Fruit fly (Drosophila melanogaster) whole organism, embryonic: ENCODE data around the gene CG16965.

Experiments
- Atf3 ChIP-seq: fragments of 200-800 bp; sonication (Bioruptor generic); optimal IDR thresholded peaks from 3 replicates; lab custom pipeline; 2016; ENCODE audit warnings: missing biosample characterization, missing genetic modification characterization
- CG10565 ChIP-seq: fragments of 200-800 bp; sonication (Bioruptor generic); optimal IDR thresholded peaks from 3 replicates; lab custom pipeline; 2016; ENCODE audit warnings: missing biosample characterization, mild to moderate bottlenecking, missing genetic modification characterization
- CG11247 ChIP-seq: fragments of 200-800 bp; sonication (Bioruptor generic); IDR thresholded peaks from 2 replicates; pipeline ENCODE4 v1.3.6; 2022; ENCODE audit warnings: missing biosample characterization, missing genetic modification characterization
- CG12104 ChIP-seq: fragments of 200-800 bp; sonication (Bioruptor generic); optimal IDR thresholded peaks from 3 replicates; lab custom pipeline; 2016; ENCODE audit warnings: missing biosample characterization, missing genetic modification characterization
- CG12769 ChIP-seq: fragments of 200-800 bp; sonication (Bioruptor generic); optimal IDR thresholded peaks from 2 replicates; lab custom pipeline; 2019; ENCODE audit warnings: missing biosample characterization, mild to moderate bottlenecking, missing genetic modification characterization, moderate library complexity
- CG17912 ChIP-seq: fragments of 200-800 bp; sonication (Bioruptor generic); optimal IDR thresholded peaks from 2 replicates; lab custom pipeline; 2018; ENCODE audit warnings: missing biosample characterization, mild to moderate bottlenecking, missing genetic modification characterization
- CG2116 ChIP-seq: fragments of 200-800 bp; sonication (Bioruptor generic); optimal IDR thresholded peaks from 3 replicates; lab custom pipeline; 2018; ENCODE audit warnings: missing biosample characterization, mild to moderate bottlenecking, missing genetic modification characterization
- CG2712 ChIP-seq: fragments of 200-800 bp; optimal IDR thresholded peaks from 3 replicates; lab custom pipeline; 2019; ENCODE audit warnings: missing biosample characterization, mild to moderate bottlenecking, missing genetic modification characterization, moderate library complexity
- CG32767 ChIP-seq: fragments of 200-800 bp; sonication (Bioruptor generic); IDR thresholded peaks from 2 replicates; pipeline ENCODE4 v1.3.6; 2022; ENCODE audit warnings: missing biosample characterization, missing genetic modification characterization
- CG34224 ChIP-seq: fragments of 200-800 bp; sonication (Bioruptor generic); IDR thresholded peaks from 3 replicates; pipeline ENCODE4 v1.3.6; 2022; ENCODE audit warnings: missing biosample characterization, missing genetic modification characterization; ENCODE audit not compliant: partially characterized antibody
- CG4617 ChIP-seq: fragments of 200-800 bp; sonication (Bioruptor generic); optimal IDR thresholded peaks from 3 replicates; lab custom pipeline; 2016; ENCODE audit warnings: missing biosample characterization, missing genetic modification characterization, borderline replicate concordance
- CG7271 ChIP-seq: fragments of 200-800 bp; sonication (Bioruptor generic); optimal IDR thresholded peaks from 2 replicates; lab custom pipeline; 2018; ENCODE audit warnings: missing biosample characterization, mild to moderate bottlenecking, missing genetic modification characterization, moderate library complexity
- CG9609 ChIP-seq: fragments of 200-800 bp; sonication (Bioruptor generic); optimal IDR thresholded peaks from 3 replicates; lab custom pipeline; 2016; ENCODE audit warnings: missing biosample characterization, missing genetic modification characterization
- Doc2 ChIP-seq: fragments of 200-800 bp; sonication (Bioruptor generic); IDR thresholded peaks from 2 replicates; pipeline ENCODE4 v1.3.6; 2022; ENCODE audit warnings: missing biosample characterization, missing genetic modification characterization
- Dp ChIP-seq: fragments of 200-800 bp; sonication (Bioruptor generic); optimal IDR thresholded peaks from 2 replicates; lab custom pipeline; 2018; ENCODE audit warnings: missing biosample characterization, mild to moderate bottlenecking, missing genetic modification characterization, moderate library complexity
- Elba2 ChIP-seq: fragments of 200-800 bp; sonication (Bioruptor generic); optimal IDR thresholded peaks from 3 replicates; lab custom pipeline; 2016; ENCODE audit warnings: missing biosample characterization, missing genetic modification characterization
- Hr51 ChIP-seq, 2 experiments: fragments of 200-800 bp; sonication (Bioruptor generic); optimal IDR thresholded peaks; 2 replicates in 1 of 2; 3 replicates in 1 of 2; lab custom pipeline; 2016 to 2018; ENCODE audit warnings: missing biosample characterization in 2 of 2, missing genetic modification characterization in 2 of 2, mild to moderate bottlenecking in 1 of 2, moderate library complexity in 1 of 2
- MBD-R2 ChIP-seq: fragments of 200-800 bp; sonication (Bioruptor generic); IDR thresholded peaks from 2 replicates; pipeline ENCODE4 v1.3.6; 2022; ENCODE audit warnings: missing biosample characterization, missing genetic modification characterization
- Med ChIP-seq: fragments of 200-800 bp; sonication (Bioruptor generic); peaks from one replicate; lab custom pipeline; 2016; ENCODE audit warnings: missing biosample characterization, missing genetic modification characterization, mild to moderate bottlenecking, inconsistent platforms, moderate library complexity
- Optix ChIP-seq: fragments of 200-800 bp; sonication (Bioruptor generic); IDR thresholded peaks from 3 replicates; pipeline ENCODE4 v1.3.6; 2022; ENCODE audit warnings: missing biosample characterization, missing genetic modification characterization
- Sry-δ ChIP-seq: fragments of 200-800 bp; sonication (Bioruptor generic); optimal IDR thresholded peaks from 2 replicates; lab custom pipeline; 2016; ENCODE audit warnings: missing biosample characterization, missing genetic modification characterization
- al ChIP-seq: fragments of 200-800 bp; sonication (Bioruptor generic); IDR thresholded peaks from 2 replicates; pipeline ENCODE4 v1.3.6; 2022; ENCODE audit warnings: missing biosample characterization, missing genetic modification characterization
- ap ChIP-seq: fragments of 200-800 bp; sonication (Bioruptor generic); IDR thresholded peaks from 2 replicates; pipeline ENCODE4 v1.3.6; 2022; ENCODE audit warnings: missing biosample characterization, missing genetic modification characterization
- ase ChIP-seq: fragments of 200-800 bp; sonication (Bioruptor generic); IDR thresholded peaks from 3 replicates; pipeline ENCODE4 v1.3.6; 2022; ENCODE audit warnings: missing biosample characterization, missing genetic modification characterization
- cato ChIP-seq: fragments of 200-800 bp; sonication (Bioruptor generic); optimal IDR thresholded peaks from 2 replicates; lab custom pipeline; 2016; ENCODE audit warnings: missing biosample characterization, missing genetic modification characterization, borderline replicate concordance
- dati ChIP-seq: fragments of 200-800 bp; sonication (Bioruptor generic); IDR thresholded peaks from 2 replicates; pipeline ENCODE4 v1.3.6; 2022; ENCODE audit warnings: missing biosample characterization, missing genetic modification characterization
- esg ChIP-seq: fragments of 200-800 bp; sonication (Bioruptor generic); conservative IDR thresholded peaks from 2 replicates; pipeline ENCODE4 v1.3.6; 2022; ENCODE audit warnings: missing biosample characterization, missing genetic modification characterization
- eve ChIP-seq, 2 experiments: fragments of >200 bp; optimal IDR thresholded peaks; 2 replicates each; lab custom pipeline; 2017; ENCODE audit warnings: missing biosample characterization in 2 of 2, missing genetic modification characterization in 2 of 2
- ewg ChIP-seq: fragments of 200-800 bp; sonication (Bioruptor generic); optimal IDR thresholded peaks from 3 replicates; lab custom pipeline; 2017; ENCODE audit warnings: mild to moderate bottlenecking, missing biosample characterization, missing genetic modification reagents, missing genetic modification characterization
- hth ChIP-seq: fragments of >200 bp; optimal IDR thresholded peaks from 2 replicates; lab custom pipeline; 2017; ENCODE audit warnings: inconsistent platforms
- mirr ChIP-seq: fragments of 200-800 bp; sonication (Bioruptor generic); optimal IDR thresholded peaks from 3 replicates; lab custom pipeline; 2018; ENCODE audit warnings: missing biosample characterization, mild to moderate bottlenecking, missing genetic modification characterization
- nerfin-2 ChIP-seq: fragments of 200-800 bp; sonication (Bioruptor generic); IDR thresholded peaks from 2 replicates; pipeline ENCODE4 v1.3.6; 2022; ENCODE audit warnings: missing biosample characterization, missing genetic modification characterization; ENCODE audit not compliant: partially characterized antibody
- oc ChIP-seq: fragments of 200-800 bp; sonication (Bioruptor generic); optimal IDR thresholded peaks from 2 replicates; lab custom pipeline; 2018; ENCODE audit warnings: missing biosample characterization, mild to moderate bottlenecking, missing genetic modification characterization, moderate library complexity
- pho ChIP-seq: fragments of 200-800 bp; sonication (Bioruptor generic); optimal IDR thresholded peaks from 2 replicates; lab custom pipeline; 2016; ENCODE audit warnings: missing biosample characterization, missing genetic modification characterization
- so ChIP-seq: fragments of 200-800 bp; sonication (Bioruptor generic); IDR thresholded peaks from 3 replicates; pipeline ENCODE4 v1.3.6; 2022; ENCODE audit warnings: missing biosample characterization, missing genetic modification characterization
- sqz ChIP-seq: fragments of 200-800 bp; sonication (Bioruptor generic); optimal IDR thresholded peaks from 3 replicates; lab custom pipeline; 2018; ENCODE audit warnings: missing biosample characterization, mild to moderate bottlenecking, missing genetic modification characterization
- toy ChIP-seq: fragments of 200-800 bp; sonication (Bioruptor generic); IDR thresholded peaks from 2 replicates; pipeline ENCODE4 v1.3.6; 2022; ENCODE audit warnings: missing biosample characterization, missing genetic modification characterization

The CG16965 gene

dm6 chr2L:11963422-11964322 is 17.7 kb upstream of the CG16965 start (continued):
- TF ChIP-seq nerfin-2 (GFP tag; lab: Robert Waterston, UW), result no peak
- TF ChIP-seq CG12104 (GFP tag; lab: Kevin White, UChicago), result no peak
- TF ChIP-seq hth (lab: Kevin White, UChicago), result no peak
- no peak for TF ChIP-seq pho (GFP tag; lab: Kevin White, UChicago)
- TF ChIP-seq Hr51 (GFP tag; optimal IDR thresholded peaks at IDR 0.05; lab: Kevin White, UChicago), result no peak
- no peak for TF ChIP-seq CG17912 (GFP tag; lab: Kevin White, UChicago)
- TF ChIP-seq Optix (GFP tag; lab: Robert Waterston, UW), result no peak
- no peak for TF ChIP-seq dati (GFP tag; lab: Robert Waterston, UW)
- no peak for TF ChIP-seq MBD-R2 (GFP tag; lab: Robert Waterston, UW)
- TF ChIP-seq ap (GFP tag; lab: Robert Waterston, UW), result no peak
- TF ChIP-seq so (GFP tag; lab: Robert Waterston, UW), result no peak
- no peak for TF ChIP-seq cato
- no peak for TF ChIP-seq Atf3 (GFP tag; lab: Kevin White, UChicago)
- TF ChIP-seq Elba2 (GFP tag; lab: Kevin White, UChicago), result no peak
- no peak for TF ChIP-seq Doc2 (GFP tag; lab: Robert Waterston, UW)
- TF ChIP-seq mirr, result no peak
- TF ChIP-seq CG2116 (GFP tag; lab: Kevin White, UChicago), result no peak
- no peak for TF ChIP-seq CG10565 (GFP tag; lab: Kevin White, UChicago)
- no peak for TF ChIP-seq ewg (GFP tag; lab: Kevin White, UChicago)
- TF ChIP-seq esg (GFP tag; lab: Robert Waterston, UW), result no peak
- no peak for TF ChIP-seq CG34224 (GFP tag; lab: Robert Waterston, UW)
- no peak for TF ChIP-seq toy (GFP tag; lab: Robert Waterston, UW)
- TF ChIP-seq eve (GFP tag; optimal IDR thresholded peaks at IDR 0.05; lab: Kevin White, UChicago), result no peak
- no peak for TF ChIP-seq ase (GFP tag; lab: Robert Waterston, UW)
- no peak for TF ChIP-seq CG9609 (GFP tag; lab: Kevin White, UChicago)
- TF ChIP-seq CG12769 (tag; lab: Kevin White, UChicago), result peak; percentile 42
- no peak for TF ChIP-seq Dp
- TF ChIP-seq Sry-δ, result no peak
- no peak for TF ChIP-seq CG11247
- no peak for TF ChIP-seq CG7271 (tag; lab: Kevin White, UChicago)
- no peak for TF ChIP-seq al (GFP tag; lab: Robert Waterston, UW)
- TF ChIP-seq Med (GFP tag; lab: Kevin White, UChicago), result peak; percentile 53
- TF ChIP-seq sqz (GFP tag; lab: Kevin White, UChicago), result peak; percentile 15
- no peak for TF ChIP-seq CG2712 (tag; lab: Kevin White, UChicago)
- TF ChIP-seq CG4617 (GFP tag; lab: Kevin White, UChicago), result no peak
- TF ChIP-seq CG32767 (GFP tag; lab: Robert Waterston, UW), result no peak
- peak; percentile 39 for TF ChIP-seq oc (tag; lab: Kevin White, UChicago)
